Fruit fly (Drosophila melanogaster): ENCODE data around the gene Tfb5.

DNA sequence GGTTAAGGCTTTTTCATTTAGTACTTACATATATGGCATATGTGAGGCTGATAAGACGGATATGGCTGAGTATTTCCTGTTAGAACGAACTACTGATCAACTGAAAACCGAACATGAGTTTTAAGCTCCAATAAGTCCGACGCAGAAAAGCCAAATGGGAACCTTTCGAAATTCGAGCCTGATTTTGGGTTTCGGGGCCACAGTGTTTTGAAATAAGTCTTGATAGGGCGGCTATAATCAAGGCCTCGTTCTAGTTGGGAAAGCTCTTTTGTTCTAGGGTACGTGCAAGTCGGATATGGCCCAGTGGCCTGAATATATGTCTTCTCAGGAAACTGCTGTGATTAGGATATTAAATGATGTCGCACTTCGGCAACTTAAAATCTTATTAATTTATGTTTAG, 17.5 kb upstream of the Tfb5 start, which contains the start of gene vkg:
- no peak for TF ChIP-seq CG11762 (GFP tag; optimal IDR thresholded peaks at IDR 0.05; ENCODE audit: insufficient read depth)
- no peak for TF ChIP-seq Smox (GFP tag; optimal IDR thresholded peaks at IDR 0.05)
- TF ChIP-seq spab (GFP tag; optimal IDR thresholded peaks at IDR 0.05) = no peak
- no peak for TF ChIP-seq eg (GFP tag; IDR thresholded peaks at IDR 0.05)
- TF ChIP-seq esn (GFP tag; optimal IDR thresholded peaks at IDR 0.05) = no peak
- no peak for TF ChIP-seq CG16779 (tag; optimal IDR thresholded peaks at IDR 0.05)
- TF ChIP-seq Blimp-1 (GFP tag; optimal IDR thresholded peaks at IDR 0.05) = no peak
- no peak for TF ChIP-seq salr (GFP tag; optimal IDR thresholded peaks at IDR 0.05)
- no peak for TF ChIP-seq OdsH (GFP tag; optimal IDR thresholded peaks at IDR 0.05)
- TF ChIP-seq CG6276 (GFP tag; optimal IDR thresholded peaks at IDR 0.05) = no peak
